Fruit fly (Drosophila melanogaster) Kc167 (cell line): ENCODE data around the gene CG31681.

Source experiments
- insv ChIP-seq: fragments of >200 bp; optimal IDR thresholded peaks from 3 replicates; lab custom pipeline; 2018; ENCODE audit warnings: missing external identifiers
- ttk ChIP-seq: sonication (Bioruptor generic); optimal IDR thresholded peaks from 2 replicates; lab custom pipeline; 2017; ENCODE audit warnings: missing external identifiers

- TF ChIP-seq ttk (no peak), insv (lab: Kevin White, UChicago) (no peak)
Observed at dm6 chr2L:2240493-2240892, 46.2 kb downstream of the CG31681 start, which contains the start of gene Tengl1.
